Worm (Caenorhabditis elegans) whole organism, L3 larva: ENCODE results near the gene cap-1.

Experiments
- ama-1 ChIP-seq: fragments of 150-350 bp; optimal IDR thresholded peaks from 2 replicates; lab custom pipeline; 2018
- jun-1 ChIP-seq: fragments of 150-350 bp; optimal IDR thresholded peaks from 2 replicates; lab custom pipeline; 2014; ENCODE audit warnings: missing biosample characterization, missing genetic modification reagents, missing genetic modification characterization
- lin-39 ChIP-seq: fragments of 150-350 bp; optimal IDR thresholded peaks from 2 replicates; lab custom pipeline; 2018; ENCODE audit warnings: missing biosample characterization, missing genetic modification reagents, missing genetic modification characterization
- lsy-12 ChIP-seq: sonication (generic microtip); optimal IDR thresholded peaks from 2 replicates; lab custom pipeline; 2016; ENCODE audit warnings: mild to moderate bottlenecking, missing genetic modification characterization, missing compliant biosample characterization
- mml-1 ChIP-seq: fragments of 150-350 bp; sonication (generic microtip); optimal IDR thresholded peaks from 3 replicates; lab custom pipeline; 2014; ENCODE audit warnings: missing biosample characterization, missing genetic modification characterization
- nhr-11 ChIP-seq: fragments of 150-350 bp; optimal IDR thresholded peaks from 2 replicates; lab custom pipeline; 2014; ENCODE audit warnings: missing biosample characterization, missing genetic modification characterization
- nhr-76 ChIP-seq: fragments of 150-350 bp; sonication (generic microtip); optimal IDR thresholded peaks from 5 replicates; lab custom pipeline; 2014; ENCODE audit warnings: missing biosample characterization, missing genetic modification characterization
- sea-2 ChIP-seq: fragments of 150-350 bp; sonication (generic microtip); optimal IDR thresholded peaks from 4 replicates; lab custom pipeline; 2014; ENCODE audit warnings: missing biosample characterization, missing genetic modification reagents, missing genetic modification characterization
- unc-62 ChIP-seq: fragments of 150-350 bp; sonication (generic microtip); optimal IDR thresholded peaks from 4 replicates; lab custom pipeline; 2014; ENCODE audit warnings: missing biosample characterization, missing genetic modification reagents, missing genetic modification characterization

ce11 chrIV:7184597-7184996, 45.4 kb downstream of the cap-1 start, which contains the start of gene clec-179:
- TF ChIP-seq mml-1 (tag; lab: Kevin White, UChicago) (no peak), nhr-76 (no peak), unc-62 (GFP tag; lab: Kevin White, UChicago) (no peak), lsy-12 (tag; lab: Kevin White, UChicago) (no peak), nhr-11 (no peak), sea-2 (GFP tag; lab: Kevin White, UChicago) (no peak), jun-1 (no peak), ama-1 (lab: Kevin White, UChicago) (no peak), lin-39 (tag; lab: Kevin White, UChicago) (no peak)
